Fruit fly (Drosophila melanogaster): ENCODE data around the gene Mkp3.

dm6 chr3L:19062472-19063409, 23.5 kb downstream of the Mkp3 start, which contains the start of the genes Ugt316A1 and Sfxn2:
- no peak for TF ChIP-seq ttk (optimal IDR thresholded peaks at IDR 0.05)
- no peak for TF ChIP-seq insv (optimal IDR thresholded peaks at IDR 0.05)
- no peak for TF ChIP-seq psq (optimal IDR thresholded peaks at IDR 0.05)
- no peak for TF ChIP-seq Sin3A (optimal IDR thresholded peaks at IDR 0.05)
- no peak for TF ChIP-seq Myc (optimal IDR thresholded peaks at IDR 0.05)

Measured in Kc167 (cell line).